Worm (Caenorhabditis elegans) whole organism, L3 larva: Measurements from ENCODE around the gene pcp-3.

Experiments used
- mdl-1 ChIP-seq: fragments of 150-350 bp; optimal IDR thresholded peaks from 2 replicates; lab custom pipeline; 2014; ENCODE audit warnings: missing biosample characterization, missing genetic modification characterization
- nhr-25 ChIP-seq: sonication (generic microtip); optimal IDR thresholded peaks from 2 replicates; lab custom pipeline; 2017; ENCODE audit warnings: missing biosample characterization, missing genetic modification characterization
- pha-4 ChIP-seq: fragments of 150-350 bp; optimal IDR thresholded peaks from 2 replicates; lab custom pipeline; 2014; ENCODE audit warnings: missing biosample characterization, missing genetic modification reagents, missing genetic modification characterization
- snpc-4 ChIP-seq: fragments of 150-350 bp; optimal IDR thresholded peaks from 2 replicates; lab custom pipeline; 2014; ENCODE audit warnings: missing biosample characterization, missing genetic modification characterization

DNA sequence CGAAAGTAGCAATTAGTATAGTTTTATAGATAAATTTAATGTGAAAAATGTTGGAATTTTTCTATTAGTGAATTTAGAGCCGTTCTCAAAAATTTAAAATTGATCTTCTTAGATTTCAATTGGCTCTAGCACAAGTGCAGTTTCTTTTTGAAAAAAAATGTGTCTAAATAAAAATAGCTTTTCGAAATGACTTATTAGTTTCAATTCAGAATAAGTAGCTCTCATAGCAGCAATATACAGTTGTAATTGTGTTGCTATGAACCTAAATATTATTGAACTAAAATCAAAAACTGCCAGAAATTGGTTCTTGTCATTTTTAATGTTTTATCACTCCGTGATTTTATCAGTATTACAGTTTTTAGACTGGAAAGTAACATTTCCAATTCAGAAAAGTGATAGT lies 41.1 kb downstream of the pcp-3 start:
- no peak for TF ChIP-seq mdl-1 (tag; lab: Kevin White, UChicago)
- TF ChIP-seq snpc-4 (tag; lab: Kevin White, UChicago), result no peak
- no peak for TF ChIP-seq nhr-25
- TF ChIP-seq pha-4 (tag; lab: Kevin White, UChicago), result no peak
